Fruit fly (Drosophila melanogaster) whole organism, embryonic: ENCODE measurements around the gene kz.

Experiments
- BtbVII ChIP-seq: fragments of 200-800 bp; sonication (Bioruptor generic); optimal IDR thresholded peaks from 3 replicates; lab custom pipeline; 2017; ENCODE audit warnings: missing biosample characterization, mild to moderate bottlenecking, missing genetic modification characterization
- CG12236 ChIP-seq: fragments of 200-800 bp; sonication (Bioruptor generic); optimal IDR thresholded peaks from 2 replicates; lab custom pipeline; 2016; ENCODE audit warnings: missing biosample characterization, missing genetic modification characterization
- CG12744 ChIP-seq: fragments of 200-800 bp; sonication (Bioruptor generic); optimal IDR thresholded peaks from 2 replicates; lab custom pipeline; 2016; ENCODE audit warnings: missing biosample characterization, missing genetic modification characterization
- CG15011 ChIP-seq: fragments of 200-800 bp; sonication (Bioruptor generic); optimal IDR thresholded peaks from 3 replicates; lab custom pipeline; 2018; ENCODE audit warnings: missing biosample characterization, mild to moderate bottlenecking, missing genetic modification characterization
- CG15073 ChIP-seq: fragments of 200-800 bp; sonication (Bioruptor generic); optimal IDR thresholded peaks from 2 replicates; lab custom pipeline; 2016; ENCODE audit warnings: missing biosample characterization, missing genetic modification characterization
- CG17385 ChIP-seq: fragments of 200-800 bp; sonication (Bioruptor generic); optimal IDR thresholded peaks from 3 replicates; lab custom pipeline; 2018; ENCODE audit warnings: missing biosample characterization, mild to moderate bottlenecking, missing genetic modification characterization
- CG2202 ChIP-seq: fragments of 200-800 bp; sonication (Bioruptor generic); optimal IDR thresholded peaks from 2 replicates; lab custom pipeline; 2018; ENCODE audit warnings: missing biosample characterization, mild to moderate bottlenecking, missing genetic modification characterization
- CG2889 ChIP-seq: fragments of 200-800 bp; sonication (Bioruptor generic); IDR thresholded peaks from 3 replicates; pipeline ENCODE4 v1.3.6; 2022; ENCODE audit warnings: missing biosample characterization, missing genetic modification characterization
- CG30403 ChIP-seq: fragments of 200-800 bp; sonication (Bioruptor generic); optimal IDR thresholded peaks from 3 replicates; lab custom pipeline; 2016; ENCODE audit warnings: missing biosample characterization, missing genetic modification characterization
- CG30431 ChIP-seq: fragments of 200-800 bp; sonication (Bioruptor generic); optimal IDR thresholded peaks from 2 replicates; lab custom pipeline; 2017; ENCODE audit warnings: missing biosample characterization, missing genetic modification characterization
- CG32532 ChIP-seq: fragments of 200-800 bp; sonication (Bioruptor generic); IDR thresholded peaks from 2 replicates; pipeline ENCODE4 v1.3.6; 2022; ENCODE audit warnings: missing biosample characterization, missing genetic modification characterization
- CG32767 ChIP-seq: fragments of 200-800 bp; sonication (Bioruptor generic); IDR thresholded peaks from 2 replicates; pipeline ENCODE4 v1.3.6; 2022; ENCODE audit warnings: missing biosample characterization, missing genetic modification characterization
- CG34376 ChIP-seq: fragments of 200-800 bp; sonication (Bioruptor generic); optimal IDR thresholded peaks from 2 replicates; lab custom pipeline; 2018; ENCODE audit warnings: missing biosample characterization, mild to moderate bottlenecking, missing genetic modification characterization
- CG3726 ChIP-seq: fragments of 200-800 bp; sonication (Bioruptor generic); IDR thresholded peaks from 3 replicates; pipeline ENCODE4, ENCODE4 v1.3.6; 2022; ENCODE audit warnings: missing biosample characterization, missing genetic modification characterization
- CG3995 ChIP-seq: fragments of 200-800 bp; sonication (Bioruptor generic); optimal IDR thresholded peaks from 3 replicates; lab custom pipeline; 2016; ENCODE audit warnings: missing biosample characterization, missing genetic modification characterization
- CG6175 ChIP-seq: fragments of 200-800 bp; sonication (Bioruptor generic); IDR thresholded peaks from 3 replicates; pipeline ENCODE4 v1.3.6; 2022; ENCODE audit warnings: missing biosample characterization, missing genetic modification characterization
- Camta ChIP-seq: fragments of 200-800 bp; sonication (Bioruptor generic); optimal IDR thresholded peaks from 2 replicates; lab custom pipeline; 2016; ENCODE audit warnings: missing biosample characterization, missing genetic modification characterization
- H2.0 ChIP-seq: fragments of 200-800 bp; sonication (Bioruptor generic); IDR thresholded peaks from 2 replicates; pipeline ENCODE4 v1.3.6; 2022; ENCODE audit warnings: missing biosample characterization, missing genetic modification characterization
- HLH54F ChIP-seq: fragments of 200-800 bp; sonication (Bioruptor generic); optimal IDR thresholded peaks from 3 replicates; lab custom pipeline; 2016; ENCODE audit warnings: missing biosample characterization, missing genetic modification characterization
- Hmr ChIP-seq: fragments of 200-800 bp; sonication (Bioruptor generic); optimal IDR thresholded peaks from 3 replicates; lab custom pipeline; 2017; ENCODE audit warnings: mild to moderate bottlenecking, missing biosample characterization, missing genetic modification reagents, missing genetic modification characterization
- Mad ChIP-seq: fragments of 200-800 bp; sonication (Bioruptor generic); optimal IDR thresholded peaks from 2 replicates; lab custom pipeline; 2016; ENCODE audit warnings: missing biosample characterization, missing genetic modification characterization
- Med ChIP-seq: fragments of 200-800 bp; sonication (Bioruptor generic); peaks from one replicate; lab custom pipeline; 2016; ENCODE audit warnings: missing biosample characterization, missing genetic modification characterization, mild to moderate bottlenecking, inconsistent platforms, moderate library complexity
- Mrtf ChIP-seq: fragments of 200-800 bp; sonication (Bioruptor generic); IDR thresholded peaks from 3 replicates; pipeline ENCODE4 v1.3.6; 2022; ENCODE audit warnings: missing biosample characterization, missing genetic modification characterization
- Nf-YB ChIP-seq: fragments of 200-800 bp; sonication (Bioruptor generic); optimal IDR thresholded peaks from 3 replicates; lab custom pipeline; 2019; ENCODE audit warnings: missing biosample characterization, mild to moderate bottlenecking, missing genetic modification characterization, moderate library complexity
- Spps ChIP-seq: fragments of 200-800 bp; sonication (Bioruptor generic); optimal IDR thresholded peaks from 2 replicates; lab custom pipeline; 2018; ENCODE audit warnings: missing biosample characterization, mild to moderate bottlenecking, missing genetic modification characterization
- Sry-δ ChIP-seq: fragments of 200-800 bp; sonication (Bioruptor generic); optimal IDR thresholded peaks from 2 replicates; lab custom pipeline; 2016; ENCODE audit warnings: missing biosample characterization, missing genetic modification characterization
- Taf1 ChIP-seq: fragments of 200-800 bp; sonication (Bioruptor generic); IDR thresholded peaks from 2 replicates; pipeline ENCODE4 v1.3.6; 2022; ENCODE audit warnings: missing biosample characterization, missing genetic modification characterization
- Vsx1 ChIP-seq: fragments of 200-800 bp; sonication (Bioruptor generic); optimal IDR thresholded peaks from 2 replicates; lab custom pipeline; 2017; ENCODE audit warnings: missing biosample characterization, mild to moderate bottlenecking, missing genetic modification characterization, missing genetic modification reagents
- ab ChIP-seq: fragments of 200-800 bp; sonication (Bioruptor generic); optimal IDR thresholded peaks from 2 replicates; lab custom pipeline; 2016; ENCODE audit warnings: missing biosample characterization, missing genetic modification characterization
- ase ChIP-seq: fragments of 200-800 bp; sonication (Bioruptor generic); IDR thresholded peaks from 3 replicates; pipeline ENCODE4 v1.3.6; 2022; ENCODE audit warnings: missing biosample characterization, missing genetic modification characterization
- cato ChIP-seq: fragments of 200-800 bp; sonication (Bioruptor generic); optimal IDR thresholded peaks from 2 replicates; lab custom pipeline; 2016; ENCODE audit warnings: missing biosample characterization, missing genetic modification characterization, borderline replicate concordance
- corto ChIP-seq: fragments of 200-800 bp; sonication (Bioruptor generic); optimal IDR thresholded peaks from 2 replicates; lab custom pipeline; 2016; ENCODE audit warnings: missing biosample characterization, mild to moderate bottlenecking, missing genetic modification characterization, moderate library complexity
- danr ChIP-seq: fragments of 200-800 bp; sonication (Bioruptor generic); IDR thresholded peaks from 2 replicates; pipeline ENCODE4 v1.3.6; 2022; ENCODE audit warnings: missing biosample characterization, missing genetic modification characterization
- eve ChIP-seq, 2 experiments: fragments of >200 bp; optimal IDR thresholded peaks; 2 replicates each; lab custom pipeline; 2017; ENCODE audit warnings: missing biosample characterization in 2 of 2, missing genetic modification characterization in 2 of 2
- fd3F ChIP-seq: fragments of 200-800 bp; sonication (Bioruptor generic); optimal IDR thresholded peaks from 2 replicates; lab custom pipeline; 2018; ENCODE audit warnings: missing biosample characterization, mild to moderate bottlenecking, missing genetic modification characterization, moderate library complexity
- fd64A ChIP-seq: fragments of 200-800 bp; sonication (Bioruptor generic); optimal IDR thresholded peaks from 3 replicates; lab custom pipeline; 2018; ENCODE audit warnings: missing biosample characterization, mild to moderate bottlenecking, missing genetic modification characterization
- gcm2 ChIP-seq: fragments of 200-800 bp; sonication (Bioruptor generic); optimal IDR thresholded peaks from 2 replicates; lab custom pipeline; 2016; ENCODE audit warnings: missing biosample characterization, missing genetic modification characterization
- gem ChIP-seq: fragments of 200-800 bp; sonication (Bioruptor generic); optimal IDR thresholded peaks from 2 replicates; lab custom pipeline; 2019; ENCODE audit warnings: missing biosample characterization, mild to moderate bottlenecking, missing genetic modification characterization, moderate library complexity
- lbe ChIP-seq: fragments of 200-800 bp; sonication (Bioruptor generic); optimal IDR thresholded peaks from 2 replicates; lab custom pipeline; 2016; ENCODE audit warnings: missing biosample characterization, mild to moderate bottlenecking, missing genetic modification characterization
- nau ChIP-seq: fragments of 200-800 bp; sonication (Bioruptor generic); optimal IDR thresholded peaks from 3 replicates; lab custom pipeline; 2017; ENCODE audit warnings: missing biosample characterization, mild to moderate bottlenecking, missing genetic modification characterization, missing genetic modification reagents
- nom ChIP-seq: fragments of 200-800 bp; sonication (Bioruptor generic); optimal IDR thresholded peaks from 2 replicates; lab custom pipeline; 2017; ENCODE audit warnings: missing biosample characterization, missing genetic modification characterization, mild to moderate bottlenecking, moderate library complexity, missing genetic modification reagents
- pan ChIP-seq, 4 experiments: fragments of >200 bp in 3 of 4; fragments of 200-800 bp in 1 of 4; sonication (Bioruptor generic) in 1 of 4; optimal IDR thresholded peaks in 3 of 4; IDR thresholded peaks in 1 of 4; 2 replicates each; pipeline versions ENCODE4 v1.3.6 to Lab custom; 2017 to 2022; ENCODE audit warnings: missing biosample characterization in 2 of 4, missing genetic modification characterization in 2 of 4, mixed read lengths in 1 of 4
- pita ChIP-seq: fragments of 200-800 bp; sonication (Bioruptor generic); optimal IDR thresholded peaks from 2 replicates; lab custom pipeline; 2017; ENCODE audit warnings: missing biosample characterization, mild to moderate bottlenecking, missing genetic modification characterization
- prd ChIP-seq, 3 experiments: fragments of >200 bp in 2 of 3; fragments of 200-800 bp in 1 of 3; sonication (Bioruptor generic) in 1 of 3; optimal IDR thresholded peaks in 2 of 3; IDR thresholded peaks in 1 of 3; 2 replicates in 2 of 3; 3 replicates in 1 of 3; pipeline versions ENCODE4 v1.3.6 to Lab custom; 2017 to 2022; ENCODE audit warnings: missing biosample characterization in 1 of 3, missing genetic modification characterization in 1 of 3
- scrt ChIP-seq: fragments of 200-800 bp; sonication (Bioruptor generic); optimal IDR thresholded peaks from 2 replicates; lab custom pipeline; 2018; ENCODE audit warnings: missing biosample characterization, mild to moderate bottlenecking, missing genetic modification characterization, moderate library complexity
- sd ChIP-seq: fragments of 200-800 bp; sonication (Bioruptor generic); optimal IDR thresholded peaks from 3 replicates; lab custom pipeline; 2018; ENCODE audit warnings: missing biosample characterization, mild to moderate bottlenecking, missing genetic modification characterization, moderate library complexity
- ssp ChIP-seq: fragments of 200-800 bp; sonication (Bioruptor generic); IDR thresholded peaks from 2 replicates; pipeline ENCODE4 v1.3.6; 2022; ENCODE audit warnings: missing biosample characterization, missing genetic modification characterization
- sug ChIP-seq: fragments of 200-800 bp; optimal IDR thresholded peaks from 2 replicates; lab custom pipeline; 2019; ENCODE audit warnings: missing biosample characterization, mild to moderate bottlenecking, missing genetic modification characterization, moderate library complexity
- tgo ChIP-seq: fragments of 200-800 bp; sonication (Bioruptor generic); IDR thresholded peaks from 3 replicates; pipeline ENCODE4 v1.3.6; 2022; ENCODE audit warnings: missing biosample characterization, missing genetic modification characterization
- wek ChIP-seq: fragments of 200-800 bp; sonication (Bioruptor generic); optimal IDR thresholded peaks from 3 replicates; lab custom pipeline; 2018; ENCODE audit warnings: missing biosample characterization, mild to moderate bottlenecking, missing genetic modification characterization, moderate library complexity
- zf30C ChIP-seq: fragments of 200-800 bp; sonication (Bioruptor generic); optimal IDR thresholded peaks from 3 replicates; lab custom pipeline; 2018; ENCODE audit warnings: missing biosample characterization, mild to moderate bottlenecking, missing genetic modification characterization

The kz gene

DNA sequence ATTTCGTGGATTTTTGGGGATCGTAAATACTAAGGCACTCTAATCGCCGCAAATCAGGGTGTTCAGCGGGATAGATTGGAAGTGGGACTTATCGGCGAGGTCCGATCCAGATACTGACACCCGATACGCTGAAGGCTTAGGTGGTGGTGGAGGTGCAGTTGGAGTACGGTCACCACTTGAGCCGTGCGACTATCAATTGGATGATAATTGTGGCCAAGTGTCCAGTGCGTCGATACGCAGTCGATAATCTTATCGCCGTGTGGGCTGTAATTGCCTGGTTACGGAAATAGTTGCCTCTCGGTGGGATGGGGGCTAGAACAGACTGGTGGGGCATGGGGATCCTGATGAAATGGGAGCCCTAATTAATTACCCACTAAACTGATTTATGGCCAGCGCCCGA, 42.5 kb downstream of the kz start:
- TF ChIP-seq Spps (tag; lab: Kevin White, UChicago) (no peak), CG6175 (no peak), corto (GFP tag; lab: Kevin White, UChicago) (no peak), CG30431 (no peak), HLH54F (GFP tag; lab: Kevin White, UChicago) (no peak), Hmr (no peak), scrt (GFP tag; lab: Kevin White, UChicago) (no peak), eve (GFP tag; optimal IDR thresholded peaks at IDR 0.05; lab: Kevin White, UChicago) (no peak), CG3726 (GFP tag; lab: Robert Waterston, UW) (no peak), danr (no peak), CG2202 (tag; lab: Kevin White, UChicago) (no peak), CG2889 (GFP tag; lab: Robert Waterston, UW) (no peak), cato (GFP tag; lab: Kevin White, UChicago) (no peak), zf30C (GFP tag; lab: Kevin White, UChicago) (no peak), wek (GFP tag; lab: Kevin White, UChicago) (no peak), sd (tag; lab: Kevin White, UChicago) (peak; percentile 85), pan (optimal IDR thresholded peaks at IDR 0.05; lab: Kevin White, UChicago) (no peak), pan (GFP tag; optimal IDR thresholded peaks at IDR 0.05 in 1 of 2, IDR thresholded peaks at IDR 0.05 in 1 of 2) (no peak), ab (GFP tag; lab: Kevin White, UChicago) (no peak), Nf-YB (GFP tag; lab: Kevin White, UChicago) (no peak), ase (GFP tag; lab: Robert Waterston, UW) (no peak), H2.0 (GFP tag; lab: Robert Waterston, UW) (no peak), Camta (GFP tag; lab: Kevin White, UChicago) (no peak), CG15073 (GFP tag; lab: Kevin White, UChicago) (no peak), nom (no peak), Taf1 (no peak), CG12744 (GFP tag; lab: Kevin White, UChicago) (no peak), CG15011 (GFP tag; lab: Kevin White, UChicago) (no peak), CG17385 (GFP tag; lab: Kevin White, UChicago) (no peak), fd64A (GFP tag; lab: Kevin White, UChicago) (no peak), Mrtf (GFP tag; lab: Robert Waterston, UW) (no peak), nau (GFP tag; lab: Kevin White, UChicago) (no peak), sug (peak; percentile 93), Mad (no peak), Vsx1 (GFP tag; lab: Kevin White, UChicago) (peak; percentile 93), fd3F (GFP tag; lab: Kevin White, UChicago) (no peak), CG30403 (GFP tag; lab: Kevin White, UChicago) (no peak), gcm2 (GFP tag; lab: Kevin White, UChicago) (no peak), lbe (GFP tag; lab: Kevin White, UChicago) (no peak), BtbVII (GFP tag; lab: Kevin White, UChicago) (no peak), CG3995 (GFP tag; lab: Kevin White, UChicago) (no peak), ssp (GFP tag; lab: Robert Waterston, UW) (no peak), Med (GFP tag; lab: Kevin White, UChicago) (peak; percentile 12), prd (optimal IDR thresholded peaks at IDR 0.05; lab: Kevin White, UChicago) (no peak), prd (GFP tag; IDR thresholded peaks at IDR 0.05; lab: Robert Waterston, UW) (no peak), tgo (GFP tag; lab: Robert Waterston, UW) (no peak), gem (peak; percentile 33), CG12236 (no peak), CG34376 (GFP tag; lab: Kevin White, UChicago) (peak; percentile 90), pita (GFP tag; lab: Kevin White, UChicago) (no peak), CG32767 (GFP tag; lab: Robert Waterston, UW) (no peak), CG32532 (GFP tag; lab: Robert Waterston, UW) (no peak), Sry-δ (no peak)
